Worm (Caenorhabditis elegans): Measurements from ENCODE around the gene glt-5.

DNA sequence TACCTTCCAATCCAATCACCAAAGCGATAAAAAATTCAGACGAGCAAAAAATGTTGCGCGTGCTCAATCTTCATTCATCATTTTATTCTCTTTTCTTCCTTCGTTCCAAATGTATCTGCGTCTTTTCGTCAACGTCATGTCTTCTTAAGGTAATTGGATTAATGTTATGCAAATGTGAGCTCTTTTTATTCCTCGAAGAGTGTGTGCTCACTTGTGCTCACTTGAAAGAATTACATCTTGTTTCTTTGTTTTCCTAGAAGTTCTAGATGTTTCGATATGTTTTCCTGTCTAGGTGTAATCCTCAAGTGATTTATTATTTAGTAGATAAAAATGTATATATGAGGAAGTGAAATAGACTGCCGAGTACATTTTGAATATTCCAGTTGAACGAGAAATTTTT is 46.7 kb upstream of the glt-5 start:
- TF ChIP-seq pha-2 (tag; optimal IDR thresholded peaks at IDR 0.05): no peak
- no peak for TF ChIP-seq ets-4 (tag; optimal IDR thresholded peaks at IDR 0.05)
